Worm (Caenorhabditis elegans) whole organism, midembryonic: ENCODE measurements around the gene ugt-36.

ENCODE experiments used
- T22C8.4 ChIP-seq: fragments of 200-800 bp; sonication (Bioruptor generic); IDR thresholded peaks from 2 replicates; pipeline ENCODE4 v1.3.6; 2022; ENCODE audit warnings: missing genetic modification characterization, missing compliant biosample characterization
- cog-1 ChIP-seq: sonication (generic microtip); optimal IDR thresholded peaks from 2 replicates; lab custom pipeline; 2016; ENCODE audit warnings: missing genetic modification characterization, missing compliant biosample characterization
- flt-1 ChIP-seq: fragments of 200-800 bp; sonication (Bioruptor generic); IDR thresholded peaks from 2 replicates; pipeline ENCODE4 v1.3.6; 2022; ENCODE audit warnings: missing genetic modification characterization, missing compliant biosample characterization
- klf-2 ChIP-seq: fragments of 200-800 bp; sonication (Bioruptor generic); conservative IDR thresholded peaks from 2 replicates; pipeline ENCODE4 v1.3.6; 2022; ENCODE audit warnings: missing genetic modification reagents, missing genetic modification characterization, missing compliant biosample characterization
- med-1 ChIP-seq: sonication (generic microtip); optimal IDR thresholded peaks from 2 replicates; lab custom pipeline; 2017; ENCODE audit warnings: missing genetic modification characterization, mild to moderate bottlenecking, missing compliant biosample characterization, antibody characterized with exemption, missing genetic modification reagents; ENCODE audit not compliant: insufficient read depth
- ref-1 ChIP-seq: fragments of 200-800 bp; sonication (Bioruptor generic); conservative IDR thresholded peaks from 2 replicates; pipeline ENCODE4 v1.3.6; 2022; ENCODE audit warnings: missing genetic modification reagents, missing genetic modification characterization, missing compliant biosample characterization
- tab-1 ChIP-seq: fragments of 200-800 bp; sonication (Bioruptor generic); IDR thresholded peaks from 2 replicates; pipeline ENCODE4 v1.3.6; 2022; ENCODE audit warnings: missing genetic modification characterization, missing compliant biosample characterization
- ztf-23 ChIP-seq: fragments of 200-800 bp; sonication (Bioruptor generic); IDR thresholded peaks from 2 replicates; pipeline ENCODE4 v1.3.6; 2022; ENCODE audit warnings: missing genetic modification reagents, missing genetic modification characterization, missing compliant biosample characterization
- ztf-29 ChIP-seq: fragments of 200-800 bp; sonication (Bioruptor generic); IDR thresholded peaks from 2 replicates; pipeline ENCODE4 v1.3.6; 2022; ENCODE audit warnings: missing genetic modification reagents, missing genetic modification characterization, missing compliant biosample characterization

The ugt-36 gene

ce11 chrV:7166709-7167108, at the start of gene ugt-36:
Gene ugt-36, plus strand, starts transcription at chrV:7167009.
- no peak for TF ChIP-seq med-1

ce11 chrV:7118796-7119195, 48.0 kb upstream of the ugt-36 start, which contains the start of gene srx-33:
Gene srx-33, minus strand, starts transcription at chrV:7118896.
- TF ChIP-seq flt-1 (GFP tag; lab: Robert Waterston, UW) (no peak), ztf-29 (GFP tag; lab: Robert Waterston, UW) (no peak), T22C8.4 (GFP tag; lab: Robert Waterston, UW) (no peak), tab-1 (GFP tag; lab: Robert Waterston, UW) (no peak), ztf-23 (GFP tag; lab: Robert Waterston, UW) (no peak)

- TF ChIP-seq T22C8.4 (GFP tag; lab: Robert Waterston, UW) = no peak
- TF ChIP-seq tab-1 (GFP tag; lab: Robert Waterston, UW) = no peak
- TF ChIP-seq klf-2 (GFP tag; lab: Robert Waterston, UW) = no peak
- TF ChIP-seq ref-1 (GFP tag; lab: Robert Waterston, UW) = no peak
- no peak for TF ChIP-seq ztf-23 (GFP tag; lab: Robert Waterston, UW)
- no peak for TF ChIP-seq ztf-29 (GFP tag; lab: Robert Waterston, UW)
- no peak for TF ChIP-seq med-1
- no peak for TF ChIP-seq cog-1 (tag; lab: Kevin White, UChicago)
- TF ChIP-seq flt-1 (GFP tag; lab: Robert Waterston, UW) = no peak
These were observed 46.6 kb upstream of the ugt-36 start, which contains the start of gene srx-34 for ce11 chrV:7120168-7120567. Gene srx-34, minus strand, starts transcription at chrV:7120268.

- TF ChIP-seq tab-1 (GFP tag; lab: Robert Waterston, UW) (no peak), ztf-23 (GFP tag; lab: Robert Waterston, UW) (no peak), cog-1 (tag; lab: Kevin White, UChicago) (no peak), flt-1 (GFP tag; lab: Robert Waterston, UW) (no peak), klf-2 (GFP tag; lab: Robert Waterston, UW) (no peak), ztf-29 (GFP tag; lab: Robert Waterston, UW) (no peak), med-1 (no peak), T22C8.4 (GFP tag; lab: Robert Waterston, UW) (no peak), ref-1 (GFP tag; lab: Robert Waterston, UW) (no peak)
These were observed 43.6 kb upstream of the ugt-36 start, which contains the start of gene lmd-5 for ce11 chrV:7123188-7123708. Gene lmd-5, plus strand, starts transcription at chrV:7123658.

ce11 chrV:7123979-7124378, 42.8 kb upstream of the ugt-36 start:
- TF ChIP-seq cog-1 (tag; lab: Kevin White, UChicago) (no peak), flt-1 (GFP tag; lab: Robert Waterston, UW) (no peak), klf-2 (GFP tag; lab: Robert Waterston, UW) (no peak), ztf-29 (GFP tag; lab: Robert Waterston, UW) (no peak), tab-1 (GFP tag; lab: Robert Waterston, UW) (no peak), ref-1 (GFP tag; lab: Robert Waterston, UW) (no peak), T22C8.4 (GFP tag; lab: Robert Waterston, UW) (no peak), ztf-23 (GFP tag; lab: Robert Waterston, UW) (no peak), med-1 (no peak)

- TF ChIP-seq cog-1 (tag; lab: Kevin White, UChicago) (no peak), T22C8.4 (GFP tag; lab: Robert Waterston, UW) (no peak), ztf-23 (GFP tag; lab: Robert Waterston, UW) (no peak), ref-1 (GFP tag; lab: Robert Waterston, UW) (no peak), tab-1 (GFP tag; lab: Robert Waterston, UW) (no peak), klf-2 (GFP tag; lab: Robert Waterston, UW) (no peak), ztf-29 (GFP tag; lab: Robert Waterston, UW) (no peak), med-1 (no peak), flt-1 (GFP tag; lab: Robert Waterston, UW) (no peak)
These were observed 37.3 kb upstream of the ugt-36 start, which contains the start of gene T01C4.8 for ce11 chrV:7129460-7129859. Gene T01C4.8, minus strand, starts transcription at chrV:7129560.

- TF ChIP-seq flt-1 (GFP tag; lab: Robert Waterston, UW) (no peak), ztf-23 (GFP tag; lab: Robert Waterston, UW) (no peak), T22C8.4 (GFP tag; lab: Robert Waterston, UW) (no peak), med-1 (no peak), klf-2 (GFP tag; lab: Robert Waterston, UW) (no peak), cog-1 (tag; lab: Kevin White, UChicago) (no peak), tab-1 (GFP tag; lab: Robert Waterston, UW) (no peak), ztf-29 (GFP tag; lab: Robert Waterston, UW) (no peak), ref-1 (GFP tag; lab: Robert Waterston, UW) (no peak)
These were observed 35.8 kb upstream of the ugt-36 start, which contains the start of gene srx-36 for ce11 chrV:7130974-7131373. Gene srx-36, minus strand, starts transcription at chrV:7131074.

ce11 chrV:7132248-7132647, 34.6 kb upstream of the ugt-36 start, which contains the start of gene sre-10:
Gene sre-10, plus strand, starts transcription at chrV:7132548.
- TF ChIP-seq ztf-23 (GFP tag; lab: Robert Waterston, UW) (no peak), tab-1 (GFP tag; lab: Robert Waterston, UW) (no peak)

ce11 chrV:7133963-7134362, 32.8 kb upstream of the ugt-36 start, which contains the start of gene F10D2.16:
Gene F10D2.16, plus strand, starts transcription at chrV:7134263.
- TF ChIP-seq cog-1 (tag; lab: Kevin White, UChicago) (no peak), klf-2 (GFP tag; lab: Robert Waterston, UW) (no peak)

- no peak for TF ChIP-seq med-1
- no peak for TF ChIP-seq ztf-29 (GFP tag; lab: Robert Waterston, UW)
- TF ChIP-seq tab-1 (GFP tag; lab: Robert Waterston, UW) = no peak
- no peak for TF ChIP-seq cog-1 (tag; lab: Kevin White, UChicago)
- no peak for TF ChIP-seq ztf-23 (GFP tag; lab: Robert Waterston, UW)
- no peak for TF ChIP-seq ref-1 (GFP tag; lab: Robert Waterston, UW)
- no peak for TF ChIP-seq flt-1 (GFP tag; lab: Robert Waterston, UW)
- no peak for TF ChIP-seq T22C8.4 (GFP tag; lab: Robert Waterston, UW)
- no peak for TF ChIP-seq klf-2 (GFP tag; lab: Robert Waterston, UW)
These were observed 29.9 kb upstream of the ugt-36 start for ce11 chrV:7136859-7137258.
